Worm (Caenorhabditis elegans) whole organism, L4 larva: Measurements from ENCODE around the gene Y66D12A.30.

Experiments used
- aly-2 ChIP-seq: sonication (generic microtip); optimal IDR thresholded peaks from 2 replicates; lab custom pipeline; 2018; ENCODE audit warnings: missing biosample characterization, missing genetic modification characterization
- ceh-62 ChIP-seq: sonication (generic microtip); optimal IDR thresholded peaks from 2 replicates; lab custom pipeline; 2017; ENCODE audit warnings: missing biosample characterization, missing genetic modification characterization
- ceh-82 ChIP-seq: sonication (generic microtip); optimal IDR thresholded peaks from 2 replicates; lab custom pipeline; 2017; ENCODE audit warnings: missing biosample characterization, missing genetic modification characterization
- lin-39 ChIP-seq: fragments of 150-350 bp; optimal IDR thresholded peaks from 2 replicates; lab custom pipeline; 2014; ENCODE audit warnings: missing biosample characterization, missing genetic modification reagents, missing genetic modification characterization
- snpc-4 ChIP-seq: fragments of 150-350 bp; optimal IDR thresholded peaks from 2 replicates; lab custom pipeline; 2014; ENCODE audit warnings: missing biosample characterization, missing genetic modification characterization
- unc-39 ChIP-seq: sonication (generic microtip); optimal IDR thresholded peaks from 2 replicates; lab custom pipeline; 2017; ENCODE audit warnings: missing biosample characterization, missing genetic modification characterization

DNA sequence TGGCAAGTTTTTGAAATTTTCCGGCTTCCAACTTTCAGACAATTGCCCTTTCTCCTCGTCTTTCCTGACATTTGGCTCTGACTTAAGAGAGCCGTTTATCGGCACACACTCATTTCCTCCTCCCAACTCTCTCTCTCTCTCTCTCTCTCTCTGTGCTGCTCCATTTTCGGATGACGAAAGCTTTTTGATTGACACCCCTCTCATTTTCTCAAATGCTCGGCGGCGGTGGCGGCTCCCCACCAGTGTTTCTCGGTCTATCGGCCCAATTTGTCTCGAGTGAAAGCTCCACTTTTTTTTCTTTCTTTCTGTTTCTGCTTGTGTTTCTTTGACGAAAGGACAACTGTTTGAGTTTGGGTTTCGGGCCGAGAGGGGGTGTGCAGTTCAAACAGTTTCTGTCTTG is 50.1 kb downstream of the Y66D12A.30 start:
- TF ChIP-seq lin-39 (tag; lab: Kevin White, UChicago): no peak
- TF ChIP-seq snpc-4: no peak
- no peak for TF ChIP-seq ceh-62 (tag; lab: Kevin White, UChicago)
- TF ChIP-seq ceh-82: no peak
- TF ChIP-seq aly-2 (tag; lab: Kevin White, UChicago): no peak
- no peak for TF ChIP-seq unc-39 (tag; lab: Kevin White, UChicago)
